Fruit fly (Drosophila melanogaster): ENCODE data around the gene CG14655.

CG14655 gene

DNA sequence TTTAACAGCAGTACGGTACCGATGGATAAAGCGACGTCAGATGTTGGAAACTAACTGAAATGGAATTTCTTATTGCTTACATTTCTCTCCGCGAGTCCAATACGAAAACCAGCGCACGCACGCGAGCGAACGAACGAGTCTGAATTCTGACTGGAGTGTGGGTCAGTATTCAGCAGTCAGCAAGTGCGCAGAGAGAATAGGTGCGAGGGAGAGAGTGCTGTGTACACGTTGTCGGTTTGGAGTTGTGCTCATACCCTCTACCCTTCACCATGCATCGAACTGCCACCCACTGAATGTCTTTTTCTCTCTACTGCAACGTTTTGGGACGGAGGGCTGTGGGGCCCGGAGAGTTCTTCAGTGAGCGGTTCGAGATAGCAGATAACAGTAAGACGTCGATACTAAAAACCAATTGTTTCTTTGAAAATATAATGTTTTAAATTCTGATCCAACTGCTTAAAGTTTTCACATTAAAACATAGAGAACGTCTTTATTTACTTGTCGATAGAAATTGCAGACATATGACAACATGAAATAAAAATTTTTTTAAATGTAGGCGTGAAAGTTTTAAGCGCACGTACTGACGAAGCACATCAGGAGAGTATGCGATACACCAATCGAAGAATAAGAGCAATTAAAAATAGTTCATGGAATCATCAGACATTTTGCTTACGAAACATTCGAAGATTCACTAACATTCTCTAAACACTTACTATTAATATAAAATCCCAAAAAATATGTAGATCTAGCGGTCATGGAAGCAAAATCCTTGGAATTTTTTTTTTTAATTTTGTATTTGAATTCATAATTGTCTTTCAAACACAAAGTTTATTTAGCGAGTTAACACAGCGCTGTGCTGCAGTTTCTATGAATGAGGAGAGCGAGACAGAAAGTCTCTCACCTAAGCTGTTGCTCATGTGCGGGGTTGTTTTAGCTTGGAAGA is 40.3 kb downstream of the CG14655 start:
- TF ChIP-seq usp (GFP tag; optimal IDR thresholded peaks at IDR 0.05) (no peak), CrebA (GFP tag; optimal IDR thresholded peaks at IDR 0.05; ENCODE audit: borderline replicate concordance) (peak; percentile 93), Dfd (GFP tag; optimal IDR thresholded peaks at IDR 0.05) (no peak), sage (GFP tag; optimal IDR thresholded peaks at IDR 0.05) (peak; percentile 1), woc (GFP tag; optimal IDR thresholded peaks at IDR 0.05) (peak; percentile 87), Vsx2 (GFP tag; optimal IDR thresholded peaks at IDR 0.05; ENCODE audit: partially characterized antibody) (peak; percentile 84), GATAd (GFP tag; optimal IDR thresholded peaks at IDR 0.05) (no peak), Dif (GFP tag; optimal IDR thresholded peaks at IDR 0.05; ENCODE audit: partially characterized antibody) (peak; percentile 94), Sp1 (GFP tag; optimal IDR thresholded peaks at IDR 0.05) (peak; percentile 66), Rel (GFP tag; optimal IDR thresholded peaks at IDR 0.05) (no peak), Rel (tag; optimal IDR thresholded peaks at IDR 0.05) (peak; percentile 16), dmrt93B (GFP tag; optimal IDR thresholded peaks at IDR 0.05) (peak; percentile 70), Abd-B (GFP tag; optimal IDR thresholded peaks at IDR 0.05) (no peak), Jra (GFP tag; optimal IDR thresholded peaks at IDR 0.05) (peak; percentile 38), pan (optimal IDR thresholded peaks at IDR 0.05) (no peak), jim (GFP tag; optimal IDR thresholded peaks at IDR 0.05) (peak; percentile 85), Mio (GFP tag; optimal IDR thresholded peaks at IDR 0.05) (no peak), Hr78 (GFP tag; optimal IDR thresholded peaks at IDR 0.05) (no peak), br (GFP tag; optimal IDR thresholded peaks at IDR 0.05) (peak; percentile 81), rgr (GFP tag; optimal IDR thresholded peaks at IDR 0.05) (peak; percentile 72), CG9705 (GFP tag; optimal IDR thresholded peaks at IDR 0.05) (peak; percentile 51), dl (GFP tag; optimal IDR thresholded peaks at IDR 0.05; ENCODE audit: insufficient read depth in 1 of 2, partially characterized antibody in 2 of 2) (peak; percentile 75 to 94), ey (GFP tag; optimal IDR thresholded peaks at IDR 0.05) (peak; percentile 84), dsf (GFP tag; optimal IDR thresholded peaks at IDR 0.05; ENCODE audit: borderline replicate concordance) (no peak), OdsH (GFP tag; optimal IDR thresholded peaks at IDR 0.05) (peak; percentile 72), Hnf4 (GFP tag; optimal IDR thresholded peaks at IDR 0.05) (peak; percentile 53), lola (GFP tag; optimal IDR thresholded peaks at IDR 0.05) (no peak), h (GFP tag; optimal IDR thresholded peaks at IDR 0.05) (peak; percentile 78), N (GFP tag; optimal IDR thresholded peaks at IDR 0.05) (no peak), Hr83 (GFP tag; optimal IDR thresholded peaks at IDR 0.05; ENCODE audit: poor library complexity, severe bottlenecking) (peak; percentile 94), Myc (optimal IDR thresholded peaks at IDR 0.05) (no peak), fru (GFP tag; optimal IDR thresholded peaks at IDR 0.05) (peak; percentile 82), HLH106 (tag; optimal IDR thresholded peaks at IDR 0.05) (peak; percentile 71), brk (GFP tag; optimal IDR thresholded peaks at IDR 0.05) (no peak), CG32264 (GFP tag; optimal IDR thresholded peaks at IDR 0.05) (no peak), sv (GFP tag; optimal IDR thresholded peaks at IDR 0.05) (peak; percentile 88), foxo (GFP tag; optimal IDR thresholded peaks at IDR 0.05) (peak in 1 of 2 experiments; percentile 84), psq (GFP tag; optimal IDR thresholded peaks at IDR 0.05) (peak; percentile 77), tai (GFP tag; optimal IDR thresholded peaks at IDR 0.05) (peak; percentile 73)

DNA sequence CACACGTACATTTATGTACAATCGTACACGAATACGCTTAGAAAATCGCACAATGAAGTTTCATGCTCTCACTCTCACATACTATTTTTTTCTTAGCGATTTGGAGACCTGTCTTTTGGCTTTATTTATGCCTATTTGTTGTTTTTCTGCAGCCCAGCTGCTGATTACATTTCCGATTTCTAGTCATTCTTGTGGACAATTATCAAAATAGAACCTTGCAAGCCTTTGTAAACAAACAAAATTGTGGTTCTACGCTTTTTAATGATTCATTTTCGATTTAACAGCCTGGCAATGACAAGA is 41.0 kb downstream of the CG14655 start:
- TF ChIP-seq HLH106 (tag; optimal IDR thresholded peaks at IDR 0.05): no peak
- no peak for TF ChIP-seq h (GFP tag; optimal IDR thresholded peaks at IDR 0.05)
- TF ChIP-seq pan (optimal IDR thresholded peaks at IDR 0.05): no peak
- TF ChIP-seq Dfd (GFP tag; optimal IDR thresholded peaks at IDR 0.05): no peak
- no peak for TF ChIP-seq br (GFP tag; optimal IDR thresholded peaks at IDR 0.05)
- TF ChIP-seq Dif (GFP tag; optimal IDR thresholded peaks at IDR 0.05; ENCODE audit: partially characterized antibody): no peak
- no peak for TF ChIP-seq Jra (GFP tag; optimal IDR thresholded peaks at IDR 0.05)
- TF ChIP-seq ey (GFP tag; optimal IDR thresholded peaks at IDR 0.05): no peak
- TF ChIP-seq dmrt93B (GFP tag; optimal IDR thresholded peaks at IDR 0.05): no peak
- no peak for TF ChIP-seq fru (GFP tag; optimal IDR thresholded peaks at IDR 0.05)
- TF ChIP-seq Myc (optimal IDR thresholded peaks at IDR 0.05): no peak
- no peak for TF ChIP-seq GATAd (GFP tag; optimal IDR thresholded peaks at IDR 0.05)
- TF ChIP-seq Sp1 (GFP tag; optimal IDR thresholded peaks at IDR 0.05): no peak

All from whole organism, wandering third instar larva.